Fruit fly (Drosophila melanogaster): ENCODE results near the gene heca.

Gene heca

DNA sequence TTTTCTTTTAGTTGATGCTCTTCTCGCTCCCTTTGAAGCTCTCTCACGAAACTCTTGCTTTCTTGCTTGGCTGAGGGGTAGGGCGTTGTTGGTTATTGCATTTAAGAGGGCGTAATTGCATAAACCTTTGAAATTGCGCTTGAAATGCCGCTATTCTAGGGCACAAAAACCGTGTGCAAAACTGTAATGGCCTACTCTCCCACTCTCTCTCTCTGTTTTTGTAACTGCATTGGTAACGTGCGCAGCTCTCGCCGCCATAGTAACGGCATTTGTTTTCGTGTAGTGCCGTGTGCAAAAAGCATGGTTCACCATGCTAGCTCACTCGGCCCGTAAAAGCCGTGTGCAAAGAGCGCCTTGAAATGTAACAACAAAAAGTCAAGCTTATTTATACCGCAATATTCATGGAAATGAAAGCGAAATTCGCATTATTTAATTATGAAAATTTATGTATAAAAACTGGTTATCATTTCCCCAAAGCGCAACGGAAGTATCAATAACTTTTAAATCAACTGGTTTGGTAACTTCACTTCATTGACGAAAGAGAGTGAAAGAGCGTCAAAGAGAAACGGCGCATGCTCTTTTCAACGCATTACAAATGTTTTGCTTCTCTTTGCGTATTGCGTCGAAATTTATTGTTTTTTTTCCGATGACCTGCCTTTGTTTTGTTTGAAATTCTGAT lies 109.2 kb downstream of the heca start:
- TF ChIP-seq CG8478 (optimal IDR thresholded peaks at IDR 0.05) = no peak
- TF ChIP-seq CTCF (optimal IDR thresholded peaks at IDR 0.05) = no peak

dm6 chr3R:30387515-30388178 lies 109.9 kb downstream of the heca start, which contains the start of the genes Fer2LCH and Fer1HCH:
TSS of gene Fer2LCH (plus strand) at chr3R:30387804.
TSS of gene Fer1HCH (minus strand) at chr3R:30388178.
- TF ChIP-seq CTCF (optimal IDR thresholded peaks at IDR 0.05) (no peak), CG8478 (optimal IDR thresholded peaks at IDR 0.05) (no peak)

- TF ChIP-seq CG8478 (optimal IDR thresholded peaks at IDR 0.05) = no peak
- no peak for TF ChIP-seq CTCF (optimal IDR thresholded peaks at IDR 0.05)
These were observed 110.6 kb downstream of the heca start for dm6 chr3R:30388215-30388871.

DNA sequence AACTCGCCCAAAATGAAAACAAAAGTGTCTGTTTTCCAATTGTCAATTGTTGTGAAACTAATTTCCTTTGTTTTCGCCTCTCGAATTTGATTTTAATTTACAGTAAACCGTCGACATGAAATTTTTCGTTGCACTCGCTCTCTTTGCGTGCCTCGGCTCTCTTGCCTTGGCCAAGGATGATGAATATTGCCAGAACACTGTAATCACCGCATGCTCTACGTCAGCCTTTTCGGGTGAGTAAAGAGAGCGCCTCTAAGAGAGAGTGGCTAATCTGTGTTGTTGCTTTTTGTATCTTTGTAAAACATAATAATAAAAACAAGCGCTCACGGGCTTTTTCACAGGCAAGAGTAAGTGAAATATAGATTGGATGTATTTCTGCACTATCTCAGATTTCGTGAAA lies 111.4 kb downstream of the heca start:
- TF ChIP-seq CG8478 (optimal IDR thresholded peaks at IDR 0.05) (no peak), CTCF (optimal IDR thresholded peaks at IDR 0.05) (no peak)

dm6 chr3R:30390304-30390703 lies 112.6 kb downstream of the heca start:
- TF ChIP-seq CTCF (optimal IDR thresholded peaks at IDR 0.05) = no peak
- no peak for TF ChIP-seq CG8478 (optimal IDR thresholded peaks at IDR 0.05)

DNA sequence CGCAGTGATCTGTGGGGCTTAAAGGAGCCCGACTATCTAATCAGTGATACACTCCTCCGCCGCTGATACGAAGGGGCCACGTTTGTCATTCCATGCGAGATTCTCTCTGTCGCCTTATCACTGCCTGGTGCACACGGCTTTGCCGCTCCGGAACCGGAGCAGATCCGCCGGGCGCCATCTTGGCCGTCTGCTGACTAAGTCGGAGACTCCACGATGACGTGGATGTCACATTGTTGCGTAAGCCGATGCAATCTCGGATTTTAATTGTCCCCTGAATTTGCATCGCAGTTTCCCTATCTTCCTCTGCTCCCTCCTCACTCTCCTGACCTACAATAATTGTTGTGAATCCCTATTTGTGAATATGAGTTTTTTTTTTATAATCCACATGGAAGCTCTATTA lies 113.4 kb downstream of the heca start:
- no peak for TF ChIP-seq CTCF (optimal IDR thresholded peaks at IDR 0.05)
- TF ChIP-seq CG8478 (optimal IDR thresholded peaks at IDR 0.05) = no peak

dm6 chr3R:30391950-30392349 lies 114.2 kb downstream of the heca start:
- TF ChIP-seq CG8478 (optimal IDR thresholded peaks at IDR 0.05) (no peak), CTCF (optimal IDR thresholded peaks at IDR 0.05) (no peak)

- no peak for TF ChIP-seq CG8478 (optimal IDR thresholded peaks at IDR 0.05)
- TF ChIP-seq CTCF (optimal IDR thresholded peaks at IDR 0.05) = no peak
These were observed 116.2 kb downstream of the heca start for dm6 chr3R:30393909-30394308.

DNA sequence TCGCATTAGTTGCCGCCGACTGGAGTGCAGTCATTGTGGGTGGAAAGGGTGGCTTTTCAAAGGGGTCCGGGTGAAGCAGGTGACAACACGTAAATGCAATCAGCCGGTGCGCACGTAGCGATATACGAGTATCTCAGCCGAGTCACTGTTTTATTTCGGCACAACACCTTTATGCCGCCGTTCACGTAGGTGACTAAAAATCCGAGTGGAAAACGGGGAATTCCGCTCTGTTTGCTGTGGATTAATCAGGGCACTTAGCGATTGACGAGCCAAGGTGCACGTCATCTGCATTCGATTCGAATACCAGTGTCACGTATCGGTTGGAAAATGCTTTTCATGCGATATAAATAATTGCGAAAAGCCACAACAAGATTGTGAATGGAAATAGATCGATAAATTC lies 128.8 kb downstream of the heca start:
- TF ChIP-seq CTCF (optimal IDR thresholded peaks at IDR 0.05) (no peak), CG8478 (optimal IDR thresholded peaks at IDR 0.05) (no peak)

DNA sequence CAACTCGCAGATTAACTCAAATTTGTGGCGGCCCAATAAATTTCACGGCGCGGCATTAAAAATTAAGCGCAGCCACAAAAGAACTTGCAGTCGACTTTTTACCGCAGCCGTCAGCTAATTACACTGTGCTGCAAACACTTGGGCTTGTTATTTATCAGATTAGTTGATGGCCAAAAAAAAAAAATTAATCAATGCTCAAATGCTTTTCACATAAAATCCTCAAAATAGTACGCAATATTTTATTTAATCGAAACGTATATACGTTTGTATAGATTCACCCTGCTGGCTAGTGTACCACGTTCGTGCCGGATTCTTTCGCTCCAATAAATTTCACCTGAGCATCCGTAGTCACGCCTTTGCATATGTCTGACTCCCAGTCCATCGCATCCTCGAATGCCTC lies 136.1 kb downstream of the heca start:
- TF ChIP-seq CG8478 (optimal IDR thresholded peaks at IDR 0.05) (no peak), CTCF (optimal IDR thresholded peaks at IDR 0.05) (no peak)

dm6 chr3R:30416765-30417274 lies 139.1 kb downstream of the heca start:
- TF ChIP-seq CTCF (optimal IDR thresholded peaks at IDR 0.05) (no peak), CG8478 (optimal IDR thresholded peaks at IDR 0.05) (no peak)

- no peak for TF ChIP-seq CTCF (optimal IDR thresholded peaks at IDR 0.05)
- TF ChIP-seq CG8478 (optimal IDR thresholded peaks at IDR 0.05) = no peak
These were observed 141.5 kb downstream of the heca start for dm6 chr3R:30419216-30419615.

Measured in S2 (cell line).